Worm (Caenorhabditis elegans) whole organism, mixed stage, embryonic: ENCODE measurements around the gene Y73F4A.1.
A peak's percentile ranks its signal among the peaks of the same experiment; 100 is the strongest.

ENCODE experiments used
- M03D4.4 ChIP-seq: sonication (generic microtip); optimal IDR thresholded peaks from 2 replicates; lab custom pipeline; 2017; ENCODE audit warnings: mild to moderate bottlenecking, missing genetic modification characterization, missing compliant biosample characterization
- ceh-39 ChIP-seq: fragments of 150-350 bp; optimal IDR thresholded peaks from 2 replicates; lab custom pipeline; 2014; ENCODE audit warnings: missing biosample characterization, missing genetic modification characterization
- ceh-43 ChIP-seq: fragments of 200-800 bp; sonication (Bioruptor generic); optimal IDR thresholded peaks from 2 replicates; lab custom pipeline; 2018; ENCODE audit warnings: mild to moderate bottlenecking, missing genetic modification characterization, moderate library complexity, missing compliant biosample characterization
- ceh-83 ChIP-seq: fragments of 200-800 bp; sonication (Bioruptor generic); optimal IDR thresholded peaks from 2 replicates; lab custom pipeline; 2018; ENCODE audit warnings: mild to moderate bottlenecking, missing genetic modification characterization, missing compliant biosample characterization
- ces-1 ChIP-seq: fragments of 150-350 bp; optimal IDR thresholded peaks from 2 replicates; lab custom pipeline; 2014; ENCODE audit warnings: missing biosample characterization, missing genetic modification reagents, missing genetic modification characterization
- cnd-1 ChIP-seq: fragments of 200-800 bp; sonication (Bioruptor generic); optimal IDR thresholded peaks from 2 replicates; lab custom pipeline; 2018; ENCODE audit warnings: mild to moderate bottlenecking, missing genetic modification characterization, missing compliant biosample characterization
- drap-1 ChIP-seq: fragments of 200-800 bp; sonication (Bioruptor generic); optimal IDR thresholded peaks from 3 replicates; lab custom pipeline; 2018; ENCODE audit warnings: mild to moderate bottlenecking, missing genetic modification characterization, missing compliant biosample characterization
- elt-1 ChIP-seq: sonication (generic microtip); optimal IDR thresholded peaks from 2 replicates; lab custom pipeline; 2017; ENCODE audit warnings: missing genetic modification characterization, mild to moderate bottlenecking, missing compliant biosample characterization, antibody characterized with exemption, moderate library complexity, borderline replicate concordance; ENCODE audit not compliant: insufficient read depth
- elt-3 ChIP-seq: fragments of 150-350 bp; optimal IDR thresholded peaks from 2 replicates; lab custom pipeline; 2014; ENCODE audit warnings: missing biosample characterization, missing genetic modification characterization
- flh-1 ChIP-seq: fragments of 200-800 bp; sonication (Bioruptor generic); optimal IDR thresholded peaks from 2 replicates; lab custom pipeline; 2018; ENCODE audit warnings: mild to moderate bottlenecking, missing genetic modification characterization, moderate library complexity, missing compliant biosample characterization
- ham-2 ChIP-seq: fragments of 200-800 bp; sonication (Bioruptor generic); optimal IDR thresholded peaks from 2 replicates; lab custom pipeline; 2018; ENCODE audit warnings: mild to moderate bottlenecking, missing genetic modification characterization, missing compliant biosample characterization
- hlh-1 ChIP-seq: fragments of 150-350 bp; optimal IDR thresholded peaks from 2 replicates; lab custom pipeline; 2014; ENCODE audit warnings: missing biosample characterization, missing genetic modification reagents, missing genetic modification characterization
- lin-13 ChIP-seq: fragments of 150-350 bp; optimal IDR thresholded peaks from 2 replicates; lab custom pipeline; 2014; ENCODE audit warnings: missing biosample characterization, missing genetic modification characterization
- lin-32 ChIP-seq: fragments of 200-800 bp; sonication (Bioruptor generic); optimal IDR thresholded peaks from 2 replicates; lab custom pipeline; 2018; ENCODE audit warnings: mild to moderate bottlenecking, missing genetic modification characterization, missing compliant biosample characterization
- lsy-2 ChIP-seq: fragments of 150-350 bp; optimal IDR thresholded peaks from 2 replicates; lab custom pipeline; 2014; ENCODE audit warnings: missing biosample characterization, missing genetic modification characterization
- mep-1 ChIP-seq: fragments of 150-350 bp; optimal IDR thresholded peaks from 2 replicates; lab custom pipeline; 2017; ENCODE audit warnings: missing biosample characterization, missing genetic modification reagents, missing genetic modification characterization, inconsistent platforms
- nhr-12 ChIP-seq: fragments of 150-350 bp; optimal IDR thresholded peaks from 2 replicates; lab custom pipeline; 2014; ENCODE audit warnings: missing biosample characterization, missing genetic modification characterization
- nhr-2 ChIP-seq: fragments of 150-350 bp; optimal IDR thresholded peaks from 2 replicates; lab custom pipeline; 2014; ENCODE audit warnings: missing biosample characterization, missing genetic modification characterization
- nhr-237 ChIP-seq: fragments of 150-350 bp; optimal IDR thresholded peaks from 2 replicates; lab custom pipeline; 2014; ENCODE audit warnings: missing biosample characterization, missing genetic modification characterization
- pha-4 ChIP-seq: fragments of 150-350 bp; optimal IDR thresholded peaks from 2 replicates; lab custom pipeline; 2018; ENCODE audit warnings: missing biosample characterization, missing genetic modification reagents, missing genetic modification characterization
- sem-2 ChIP-seq: fragments of 200-800 bp; sonication (Bioruptor generic); optimal IDR thresholded peaks from 2 replicates; lab custom pipeline; 2018; ENCODE audit warnings: mild to moderate bottlenecking, missing genetic modification characterization, missing compliant biosample characterization
- snpc-4 ChIP-seq: fragments of 150-350 bp; optimal IDR thresholded peaks from 2 replicates; lab custom pipeline; 2014; ENCODE audit warnings: missing biosample characterization, missing genetic modification characterization
- sptf-1 ChIP-seq: sonication (generic microtip); optimal IDR thresholded peaks from 2 replicates; lab custom pipeline; 2017; ENCODE audit warnings: mild to moderate bottlenecking, missing genetic modification characterization, moderate library complexity, missing compliant biosample characterization
- tbx-8 ChIP-seq: fragments of 200-800 bp; sonication (Bioruptor generic); optimal IDR thresholded peaks from 2 replicates; lab custom pipeline; 2018; ENCODE audit warnings: mild to moderate bottlenecking, missing genetic modification characterization, moderate library complexity, missing compliant biosample characterization
- unc-120 ChIP-seq: sonication (generic microtip); optimal IDR thresholded peaks from 2 replicates; lab custom pipeline; 2017; ENCODE audit warnings: missing genetic modification characterization, missing compliant biosample characterization; ENCODE audit not compliant: poor library complexity, severe bottlenecking
- unc-39 ChIP-seq: fragments of 150-350 bp; optimal IDR thresholded peaks from 2 replicates; lab custom pipeline; 2014; ENCODE audit warnings: missing biosample characterization, missing genetic modification characterization
- unc-62 ChIP-seq: fragments of 150-350 bp; optimal IDR thresholded peaks from 2 replicates; lab custom pipeline; 2014; ENCODE audit warnings: missing biosample characterization, missing genetic modification reagents, missing genetic modification characterization
- zip-8 ChIP-seq: fragments of 150-350 bp; optimal IDR thresholded peaks from 2 replicates; lab custom pipeline; 2014; ENCODE audit warnings: missing biosample characterization, missing genetic modification characterization
- ztf-11 ChIP-seq: fragments of 150-350 bp; optimal IDR thresholded peaks from 2 replicates; lab custom pipeline; 2014; ENCODE audit warnings: missing biosample characterization, missing genetic modification characterization

The Y73F4A.1 gene

ce11 chrIV:9045252-9045651 lies at the start of gene Y73F4A.1:
Gene Y73F4A.1 (minus strand): TSS chrIV:9045352.
- TF ChIP-seq drap-1 (GFP tag; lab: Kevin White, UChicago) (no peak), lin-13 (tag; lab: Kevin White, UChicago) (no peak), snpc-4 (tag; lab: Kevin White, UChicago) (no peak), elt-3 (no peak), tbx-8 (GFP tag; lab: Kevin White, UChicago) (no peak), nhr-237 (tag; lab: Kevin White, UChicago) (no peak), elt-1 (no peak), ceh-39 (tag; lab: Kevin White, UChicago) (no peak), mep-1 (no peak), lsy-2 (tag; lab: Kevin White, UChicago) (no peak), nhr-12 (tag; lab: Kevin White, UChicago) (no peak), ztf-11 (tag; lab: Kevin White, UChicago) (no peak), unc-120 (tag; lab: Kevin White, UChicago) (no peak), cnd-1 (tag; lab: Kevin White, UChicago) (no peak), ces-1 (GFP tag; lab: Kevin White, UChicago) (no peak), unc-62 (no peak), nhr-2 (no peak), lin-32 (GFP tag; lab: Kevin White, UChicago) (no peak), hlh-1 (tag; lab: Kevin White, UChicago) (no peak)
- TF ChIP-seq, all 35 proteins: peak for 0

ce11 chrIV:9094356-9094755 lies 49.2 kb upstream of the Y73F4A.1 start, which contains the start of gene mrpl-42:
Gene mrpl-42 (minus strand): TSS chrIV:9094456.
- TF ChIP-seq ham-2 (GFP tag; lab: Kevin White, UChicago), result no peak
- no peak for TF ChIP-seq lsy-2 (tag; lab: Kevin White, UChicago)
- no peak for TF ChIP-seq unc-39 (tag; lab: Kevin White, UChicago)

- no peak for TF ChIP-seq ceh-83 (GFP tag; lab: Kevin White, UChicago)
- no peak for TF ChIP-seq pha-4
- TF ChIP-seq tbx-8 (GFP tag; lab: Kevin White, UChicago), result no peak
- TF ChIP-seq drap-1 (GFP tag; lab: Kevin White, UChicago), result no peak
- TF ChIP-seq elt-3, result no peak
- no peak for TF ChIP-seq lsy-2 (tag; lab: Kevin White, UChicago)
- no peak for TF ChIP-seq cnd-1 (tag; lab: Kevin White, UChicago)
- TF ChIP-seq nhr-237 (tag; lab: Kevin White, UChicago), result no peak
These were observed 48.8 kb upstream of the Y73F4A.1 start, which contains the start of gene lpl-1 for ce11 chrIV:9093932-9094331. Gene lpl-1 (minus strand): TSS chrIV:9094032.

ce11 chrIV:9092011-9092410 lies 46.9 kb upstream of the Y73F4A.1 start:
- TF ChIP-seq unc-120 (tag; lab: Kevin White, UChicago) (no peak), ces-1 (GFP tag; lab: Kevin White, UChicago) (peak; percentile 95)

- TF ChIP-seq nhr-12 (tag; lab: Kevin White, UChicago) (no peak), unc-39 (tag; lab: Kevin White, UChicago) (no peak), ceh-43 (GFP tag; lab: Kevin White, UChicago) (no peak), sem-2 (GFP tag; lab: Kevin White, UChicago) (no peak), elt-3 (no peak), pha-4 (no peak), nhr-237 (tag; lab: Kevin White, UChicago) (no peak), ces-1 (GFP tag; lab: Kevin White, UChicago) (no peak), nhr-2 (no peak), ztf-11 (tag; lab: Kevin White, UChicago) (no peak), zip-8 (no peak), elt-1 (no peak), lin-32 (GFP tag; lab: Kevin White, UChicago) (no peak), flh-1 (no peak)
These were observed 45.5 kb upstream of the Y73F4A.1 start for ce11 chrIV:9090538-9091195.

ce11 chrIV:9088294-9088693 lies 43.1 kb upstream of the Y73F4A.1 start, which contains the start of gene msa-1:
Gene msa-1 (plus strand): TSS chrIV:9088594.
- TF ChIP-seq zip-8 (no peak), ceh-39 (tag; lab: Kevin White, UChicago) (no peak), ces-1 (GFP tag; lab: Kevin White, UChicago) (no peak), unc-120 (tag; lab: Kevin White, UChicago) (no peak), sptf-1 (tag; lab: Kevin White, UChicago) (no peak), ztf-11 (tag; lab: Kevin White, UChicago) (no peak), pha-4 (no peak), unc-39 (tag; lab: Kevin White, UChicago) (no peak), cnd-1 (tag; lab: Kevin White, UChicago) (no peak), unc-62 (no peak), lin-13 (tag; lab: Kevin White, UChicago) (no peak), nhr-2 (no peak), ceh-43 (GFP tag; lab: Kevin White, UChicago) (no peak), M03D4.4 (tag; lab: Kevin White, UChicago) (no peak), mep-1 (no peak), flh-1 (no peak), elt-3 (no peak), ceh-83 (GFP tag; lab: Kevin White, UChicago) (no peak), lin-32 (GFP tag; lab: Kevin White, UChicago) (no peak), nhr-237 (tag; lab: Kevin White, UChicago) (no peak)
